Worm (Caenorhabditis elegans) whole organism, L1 larva: Measurements from ENCODE around the gene gpa-8.

Experiments
- C04F5.9 ChIP-seq: sonication (generic microtip); optimal IDR thresholded peaks from 2 replicates; lab custom pipeline; 2016; ENCODE audit warnings: missing genetic modification characterization, missing compliant biosample characterization
- C16A3.4 ChIP-seq: fragments of 150-350 bp; optimal IDR thresholded peaks from 2 replicates; lab custom pipeline; 2014; ENCODE audit warnings: missing biosample characterization, missing genetic modification characterization
- C34B4.2 ChIP-seq: sonication (generic microtip); optimal IDR thresholded peaks from 2 replicates; lab custom pipeline; 2017; ENCODE audit warnings: mild to moderate bottlenecking, missing genetic modification characterization, missing compliant biosample characterization
- F16B12.6 ChIP-seq: fragments of 150-350 bp; optimal IDR thresholded peaks from 2 replicates; lab custom pipeline; 2014; ENCODE audit warnings: missing biosample characterization, missing genetic modification characterization
- aly-2 ChIP-seq: fragments of 150-350 bp; optimal IDR thresholded peaks from 2 replicates; lab custom pipeline; 2014; ENCODE audit warnings: missing biosample characterization, missing genetic modification characterization
- ama-1 ChIP-seq: fragments of 150-350 bp; optimal IDR thresholded peaks from 2 replicates; lab custom pipeline; 2014
- blmp-1 ChIP-seq: fragments of 150-350 bp; optimal IDR thresholded peaks from 2 replicates; lab custom pipeline; 2014; ENCODE audit warnings: missing biosample characterization, missing genetic modification characterization
- ceh-63 ChIP-seq: fragments of 200-800 bp; sonication (Bioruptor generic); optimal IDR thresholded peaks from 2 replicates; lab custom pipeline; 2018; ENCODE audit warnings: mild to moderate bottlenecking, missing genetic modification characterization, missing compliant biosample characterization
- ceh-90 ChIP-seq: sonication (generic microtip); optimal IDR thresholded peaks from 2 replicates; lab custom pipeline; 2016; ENCODE audit warnings: missing genetic modification characterization, missing compliant biosample characterization
- ces-1 ChIP-seq: fragments of 150-350 bp; optimal IDR thresholded peaks from 2 replicates; lab custom pipeline; 2014; ENCODE audit warnings: missing biosample characterization, missing genetic modification reagents, missing genetic modification characterization
- dsc-1 ChIP-seq: sonication (generic microtip); optimal IDR thresholded peaks from 2 replicates; lab custom pipeline; 2016; ENCODE audit warnings: mild to moderate bottlenecking, missing genetic modification characterization, missing compliant biosample characterization
- efl-3 ChIP-seq: fragments of 200-800 bp; sonication (Bioruptor generic); optimal IDR thresholded peaks from 2 replicates; lab custom pipeline; 2018; ENCODE audit warnings: mild to moderate bottlenecking, missing genetic modification characterization, missing compliant biosample characterization
- egl-13 ChIP-seq: sonication (generic microtip); optimal IDR thresholded peaks from 2 replicates; lab custom pipeline; 2016; ENCODE audit warnings: missing genotype, missing genetic modification reagents, missing genetic modification characterization, missing compliant biosample characterization
- elt-2 ChIP-seq: sonication (generic microtip); optimal IDR thresholded peaks from 2 replicates; lab custom pipeline; 2016; ENCODE audit warnings: missing genetic modification characterization, mild to moderate bottlenecking, inconsistent platforms, missing compliant biosample characterization, missing genetic modification reagents
- ets-5 ChIP-seq: fragments of 200-800 bp; sonication (Bioruptor generic); IDR thresholded peaks from 2 replicates; pipeline ENCODE4 v1.3.6; 2022; ENCODE audit warnings: missing genetic modification characterization, missing compliant biosample characterization
- fkh-4 ChIP-seq: sonication (generic microtip); optimal IDR thresholded peaks from 2 replicates; lab custom pipeline; 2016; ENCODE audit warnings: missing compliant biosample characterization, missing genetic modification characterization, borderline replicate concordance
- fos-1 ChIP-seq: fragments of 150-350 bp; optimal IDR thresholded peaks from 2 replicates; lab custom pipeline; 2014; ENCODE audit warnings: missing biosample characterization, missing genetic modification characterization
- grh-1 ChIP-seq: fragments of 200-800 bp; sonication (Bioruptor generic); IDR thresholded peaks from 2 replicates; pipeline ENCODE4 v1.3.6; 2022; ENCODE audit warnings: missing genetic modification reagents, missing genetic modification characterization, missing compliant biosample characterization
- hlh-17 ChIP-seq: fragments of 200-800 bp; sonication (Bioruptor generic); optimal IDR thresholded peaks from 2 replicates; lab custom pipeline; 2018; ENCODE audit warnings: missing genetic modification characterization, mild to moderate bottlenecking, missing compliant biosample characterization, moderate library complexity, borderline replicate concordance
- irx-1 ChIP-seq: sonication (generic microtip); optimal IDR thresholded peaks from 2 replicates; lab custom pipeline; 2016; ENCODE audit warnings: missing genetic modification characterization, missing compliant biosample characterization
- jun-1 ChIP-seq: fragments of 150-350 bp; optimal IDR thresholded peaks from 2 replicates; lab custom pipeline; 2014; ENCODE audit warnings: missing biosample characterization, missing genetic modification reagents, missing genetic modification characterization
- lin-13 ChIP-seq: fragments of 150-350 bp; optimal IDR thresholded peaks from 2 replicates; lab custom pipeline; 2014; ENCODE audit warnings: missing biosample characterization, missing genetic modification reagents, missing genetic modification characterization
- lin-15B ChIP-seq: fragments of 150-350 bp; sonication (generic microtip); optimal IDR thresholded peaks from 3 replicates; lab custom pipeline; 2014; ENCODE audit warnings: missing biosample characterization, missing genetic modification characterization
- lin-35 ChIP-seq, 2 experiments: fragments of 150-350 bp; optimal IDR thresholded peaks; 2 replicates each; lab custom pipeline; 2014; ENCODE audit warnings: missing biosample characterization in 2 of 2, missing genetic modification characterization in 2 of 2, missing genetic modification reagents in 2 of 2
- lir-3 ChIP-seq: sonication (generic microtip); optimal IDR thresholded peaks from 2 replicates; lab custom pipeline; 2016; ENCODE audit warnings: mild to moderate bottlenecking, missing genetic modification characterization, moderate library complexity, missing compliant biosample characterization; ENCODE audit not compliant: poor library complexity
- mab-9 ChIP-seq: fragments of 200-800 bp; sonication (Bioruptor generic); IDR thresholded peaks from 2 replicates; pipeline ENCODE4 v1.3.6; 2022; ENCODE audit warnings: missing genetic modification reagents, missing genetic modification characterization, missing compliant biosample characterization
- mef-2 ChIP-seq: fragments of 150-350 bp; optimal IDR thresholded peaks from 2 replicates; lab custom pipeline; 2014; ENCODE audit warnings: missing biosample characterization, missing genetic modification characterization
- mep-1 ChIP-seq: fragments of 150-350 bp; optimal IDR thresholded peaks from 2 replicates; lab custom pipeline; 2014; ENCODE audit warnings: missing biosample characterization, missing genetic modification characterization
- nhr-11 ChIP-seq: fragments of 150-350 bp; optimal IDR thresholded peaks from 2 replicates; lab custom pipeline; 2014; ENCODE audit warnings: missing biosample characterization, missing genetic modification characterization
- nhr-12 ChIP-seq: sonication (generic microtip); optimal IDR thresholded peaks from 2 replicates; lab custom pipeline; 2017; ENCODE audit warnings: missing biosample characterization, missing genetic modification characterization
- nhr-19 ChIP-seq: fragments of 200-800 bp; sonication (Bioruptor generic); conservative IDR thresholded peaks from 2 replicates; pipeline ENCODE4 v1.3.6; 2022; ENCODE audit warnings: missing genetic modification characterization, missing compliant biosample characterization
- nhr-20 ChIP-seq: sonication (generic microtip); optimal IDR thresholded peaks from 2 replicates; lab custom pipeline; 2016; ENCODE audit warnings: mild to moderate bottlenecking, missing genetic modification characterization, missing compliant biosample characterization
- nhr-237 ChIP-seq: fragments of 150-350 bp; optimal IDR thresholded peaks from 2 replicates; lab custom pipeline; 2014; ENCODE audit warnings: missing biosample characterization, missing genetic modification characterization
- nhr-47 ChIP-seq: sonication (generic microtip); optimal IDR thresholded peaks from 2 replicates; lab custom pipeline; 2016; ENCODE audit warnings: mild to moderate bottlenecking, missing genetic modification characterization, moderate library complexity, missing compliant biosample characterization
- nhr-76 ChIP-seq: sonication (generic microtip); optimal IDR thresholded peaks from 2 replicates; lab custom pipeline; 2017; ENCODE audit warnings: missing biosample characterization, missing genetic modification characterization
- nhr-77 ChIP-seq: fragments of 150-350 bp; optimal IDR thresholded peaks from 2 replicates; lab custom pipeline; 2014; ENCODE audit warnings: missing biosample characterization, missing genetic modification characterization
- nhr-85 ChIP-seq: sonication (generic microtip); peaks from one replicate; lab custom pipeline; 2016; ENCODE audit warnings: missing genetic modification characterization, inconsistent platforms, missing compliant biosample characterization
- pqm-1 ChIP-seq: sonication (generic microtip); optimal IDR thresholded peaks from 3 replicates; lab custom pipeline; 2017; ENCODE audit warnings: missing biosample characterization, missing genetic modification characterization
- sptf-1 ChIP-seq: fragments of 150-350 bp; optimal IDR thresholded peaks from 2 replicates; lab custom pipeline; 2014; ENCODE audit warnings: missing biosample characterization, missing genetic modification characterization
- sup-37 ChIP-seq: fragments of 200-800 bp; sonication (Bioruptor generic); optimal IDR thresholded peaks from 2 replicates; lab custom pipeline; 2018; ENCODE audit warnings: mild to moderate bottlenecking, missing genetic modification characterization, missing compliant biosample characterization
- swsn-7 ChIP-seq: sonication (generic microtip); optimal IDR thresholded peaks from 2 replicates; lab custom pipeline; 2016; ENCODE audit warnings: missing genetic modification characterization, missing compliant biosample characterization
- tlp-1 ChIP-seq: fragments of 150-350 bp; optimal IDR thresholded peaks from 2 replicates; lab custom pipeline; 2014; ENCODE audit warnings: missing biosample characterization, missing genetic modification characterization
- unc-30 ChIP-seq: sonication (generic microtip); optimal IDR thresholded peaks from 2 replicates; lab custom pipeline; 2017; ENCODE audit warnings: missing biosample characterization, missing genetic modification characterization
- unc-62 ChIP-seq: fragments of 150-350 bp; optimal IDR thresholded peaks from 2 replicates; lab custom pipeline; 2014; ENCODE audit warnings: missing biosample characterization, missing genetic modification reagents, missing genetic modification characterization
- unc-86 ChIP-seq: sonication (generic microtip); optimal IDR thresholded peaks from 2 replicates; lab custom pipeline; 2016; ENCODE audit warnings: missing genetic modification characterization, missing compliant biosample characterization
- vab-15 ChIP-seq: sonication (generic microtip); optimal IDR thresholded peaks from 2 replicates; lab custom pipeline; 2017; ENCODE audit warnings: missing genotype, mild to moderate bottlenecking, missing genetic modification characterization, missing compliant biosample characterization
- zag-1 ChIP-seq: fragments of 150-350 bp; optimal IDR thresholded peaks from 2 replicates; lab custom pipeline; 2014; ENCODE audit warnings: missing biosample characterization, missing genetic modification characterization
- zip-4 ChIP-seq: fragments of 200-800 bp; sonication (Bioruptor generic); optimal IDR thresholded peaks from 2 replicates; lab custom pipeline; 2018; ENCODE audit warnings: mild to moderate bottlenecking, missing genetic modification characterization, moderate library complexity, missing compliant biosample characterization
- ztf-4 ChIP-seq: fragments of 150-350 bp; optimal IDR thresholded peaks from 2 replicates; lab custom pipeline; 2014; ENCODE audit warnings: missing biosample characterization, missing genetic modification characterization

The gpa-8 gene

ce11 chrV:12607113-12607512, 33.2 kb downstream of the gpa-8 start, which contains the start of gene erg-28:
erg-28 (plus strand) TSS chrV:12607413.
- no peak for TF ChIP-seq blmp-1 (tag; lab: Kevin White, UChicago)
- TF ChIP-seq irx-1 (tag; lab: Kevin White, UChicago), result no peak
- TF ChIP-seq nhr-20 (tag; lab: Kevin White, UChicago), result no peak

- no peak for TF ChIP-seq lin-15B (tag; lab: Kevin White, UChicago)
- no peak for TF ChIP-seq sptf-1 (tag; lab: Kevin White, UChicago)
- no peak for TF ChIP-seq nhr-76
- TF ChIP-seq sup-37, result no peak
- no peak for TF ChIP-seq zag-1 (tag; lab: Kevin White, UChicago)
- TF ChIP-seq lin-13 (GFP tag; lab: Kevin White, UChicago), result no peak
- no peak for TF ChIP-seq vab-15 (tag; lab: Kevin White, UChicago)
- TF ChIP-seq lir-3 (tag; lab: Kevin White, UChicago), result no peak
- TF ChIP-seq grh-1, result no peak
- TF ChIP-seq unc-62 (GFP tag; lab: Kevin White, UChicago), result no peak
- no peak for TF ChIP-seq C34B4.2 (tag; lab: Kevin White, UChicago)
- no peak for TF ChIP-seq ces-1 (GFP tag; lab: Kevin White, UChicago)
- TF ChIP-seq fkh-4 (tag; lab: Kevin White, UChicago), result no peak
- TF ChIP-seq swsn-7 (tag; lab: Kevin White, UChicago), result no peak
- TF ChIP-seq mep-1 (tag; lab: Kevin White, UChicago), result no peak
- TF ChIP-seq elt-2 (tag; lab: Kevin White, UChicago), result no peak
- no peak for TF ChIP-seq C16A3.4 (tag; lab: Kevin White, UChicago)
- no peak for TF ChIP-seq nhr-47 (tag; lab: Kevin White, UChicago)
- TF ChIP-seq nhr-19, result no peak
Observed at ce11 chrV:12601835-12602234, 38.4 kb downstream of the gpa-8 start.

ce11 chrV:12599510-12600242, 40.6 kb downstream of the gpa-8 start, which contains the start of gene C14C10.5:
C14C10.5 (plus strand) TSS chrV:12600192.
- TF ChIP-seq nhr-77, result no peak
- no peak for TF ChIP-seq nhr-12 (tag; lab: Kevin White, UChicago)
- no peak for TF ChIP-seq hlh-17 (GFP tag; lab: Kevin White, UChicago)
- no peak for TF ChIP-seq zip-4 (GFP tag; lab: Kevin White, UChicago)
- TF ChIP-seq unc-30 (tag; lab: Kevin White, UChicago), result no peak
- TF ChIP-seq mab-9 (GFP tag; lab: Robert Waterston, UW), result no peak
- no peak for TF ChIP-seq F16B12.6 (tag; lab: Kevin White, UChicago)
- TF ChIP-seq pqm-1 (tag; lab: Kevin White, UChicago), result no peak
- no peak for TF ChIP-seq vab-15 (tag; lab: Kevin White, UChicago)
- peak in 1 of 2 experiments; percentile 19 for TF ChIP-seq lin-35 (GFP tag; optimal IDR thresholded peaks at IDR 0.05; lab: Kevin White, UChicago)
- TF ChIP-seq ama-1 (lab: Kevin White, UChicago), result no peak
- no peak for TF ChIP-seq ztf-4 (tag; lab: Kevin White, UChicago)
- no peak for TF ChIP-seq mef-2 (tag; lab: Kevin White, UChicago)
- no peak for TF ChIP-seq ces-1 (GFP tag; lab: Kevin White, UChicago)
- no peak for TF ChIP-seq ceh-90
- no peak for TF ChIP-seq aly-2 (tag; lab: Kevin White, UChicago)
- no peak for TF ChIP-seq C16A3.4 (tag; lab: Kevin White, UChicago)
- TF ChIP-seq lir-3 (tag; lab: Kevin White, UChicago), result no peak
- TF ChIP-seq egl-13, result no peak
- no peak for TF ChIP-seq ets-5
- TF ChIP-seq mep-1 (tag; lab: Kevin White, UChicago), result no peak
- no peak for TF ChIP-seq efl-3
- peak; percentile 51 for TF ChIP-seq dsc-1 (tag; lab: Kevin White, UChicago)
- TF ChIP-seq jun-1 (tag; lab: Kevin White, UChicago), result no peak
- TF ChIP-seq nhr-47 (tag; lab: Kevin White, UChicago), result peak; percentile 10
- no peak for TF ChIP-seq tlp-1 (tag; lab: Kevin White, UChicago)
- no peak for TF ChIP-seq ceh-63 (GFP tag; lab: Kevin White, UChicago)
- no peak for TF ChIP-seq blmp-1 (tag; lab: Kevin White, UChicago)
- no peak for TF ChIP-seq nhr-76
- TF ChIP-seq nhr-237 (tag; lab: Kevin White, UChicago), result no peak
- TF ChIP-seq unc-86, result no peak
- TF ChIP-seq sup-37, result no peak
- TF ChIP-seq nhr-11 (tag; lab: Kevin White, UChicago), result no peak
- TF ChIP-seq nhr-85 (tag; lab: Kevin White, UChicago), result peak; percentile 37
- no peak for TF ChIP-seq C04F5.9 (tag; lab: Kevin White, UChicago)
- no peak for TF ChIP-seq fos-1 (tag; lab: Kevin White, UChicago)
